Fruit fly (Drosophila melanogaster) whole organism: ENCODE results near the gene Psn.

Experiments used
- CG8478 ChIP-seq: fragments of >200 bp; optimal IDR thresholded peaks from 2 replicates; lab custom pipeline; 2018; ENCODE audit warnings: inconsistent platforms
- Dll ChIP-seq: fragments of >200 bp; optimal IDR thresholded peaks from 2 replicates; lab custom pipeline; 2017
- EcR ChIP-seq, 2 experiments: fragments of >200 bp; optimal IDR thresholded peaks; 2 replicates each; lab custom pipeline; 2017; ENCODE audit warnings: missing biosample characterization in 2 of 2, missing genetic modification characterization in 2 of 2, missing genetic modification reagents in 2 of 2
- pan ChIP-seq: fragments of >200 bp; optimal IDR thresholded peaks from 2 replicates; lab custom pipeline; 2017
- psq ChIP-seq: fragments of >200 bp; optimal IDR thresholded peaks from 2 replicates; lab custom pipeline; 2017
- usp ChIP-seq: fragments of >200 bp; optimal IDR thresholded peaks from 2 replicates; lab custom pipeline; 2017; ENCODE audit warnings: missing biosample characterization, missing genetic modification characterization, mixed read lengths

The Psn gene

DNA sequence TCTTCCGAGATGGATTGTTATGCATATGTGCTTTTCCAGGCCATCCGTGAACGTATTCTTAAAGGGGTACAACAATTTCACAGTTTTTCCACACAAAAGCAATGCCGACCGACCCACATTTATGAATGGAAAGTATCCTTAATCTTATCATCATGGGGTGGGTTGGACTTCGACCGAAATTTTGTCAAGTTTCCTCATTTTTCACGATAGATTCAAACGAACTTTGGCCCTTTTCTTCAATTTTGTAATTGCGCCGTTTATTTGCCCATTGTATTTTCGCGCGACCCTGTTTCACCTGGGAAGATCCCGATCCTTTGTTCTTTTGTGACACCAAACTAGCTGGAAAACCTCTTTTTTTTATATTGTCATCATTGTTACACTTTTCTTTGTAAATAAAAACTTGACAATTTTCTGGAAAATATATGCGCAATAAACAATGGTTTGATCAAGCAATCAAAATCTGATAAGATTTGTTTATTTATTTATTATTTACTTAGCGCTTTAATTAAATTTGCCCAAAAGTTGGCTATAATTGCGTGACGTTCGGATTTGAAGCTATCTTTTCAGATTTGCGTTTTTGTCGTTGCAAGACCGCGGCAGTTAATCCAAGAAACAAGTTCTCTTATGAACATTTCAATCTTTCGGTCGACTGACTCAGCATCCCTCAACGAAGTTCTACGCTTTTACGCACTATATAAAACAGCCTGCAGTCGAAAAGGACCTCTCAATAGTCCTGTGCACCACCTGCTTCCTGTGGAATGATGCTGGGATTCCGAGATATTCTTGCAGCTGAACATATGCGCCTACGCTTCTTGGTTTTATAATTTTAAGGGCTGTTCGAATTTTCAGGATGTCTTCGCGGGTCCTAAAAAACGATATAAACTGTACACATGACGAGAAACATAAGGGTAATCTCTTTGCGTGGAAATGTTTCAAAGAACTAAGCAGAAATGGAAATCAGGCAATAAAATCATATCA is 26.0 kb upstream of the Psn start:
- TF ChIP-seq CG8478 (lab: Kevin White, UChicago), result no peak

DNA sequence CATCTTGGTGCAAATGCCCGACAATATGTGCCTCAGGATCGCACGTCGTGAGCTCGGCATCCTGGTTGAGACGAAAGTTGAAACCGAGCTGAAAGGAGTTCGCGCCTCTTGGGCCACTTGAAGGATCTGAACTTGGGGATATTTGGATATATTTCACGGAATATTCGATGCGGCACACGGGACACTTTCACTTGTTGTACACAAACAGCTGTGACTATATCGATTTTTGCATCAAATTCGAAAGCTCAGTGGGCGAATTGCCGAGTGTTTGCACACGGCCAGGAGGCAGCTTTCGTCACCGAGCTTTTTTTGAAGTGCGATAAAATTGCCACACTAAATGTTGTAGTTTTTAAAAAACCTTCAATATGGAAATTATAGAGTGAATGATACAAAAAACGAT is 21.9 kb upstream of the Psn start, which contains the start of gene CG13248:
Gene CG13248, minus strand, starts transcription at position 222 of the 400 bp plus-strand sequence.
- TF ChIP-seq Dll (lab: Kevin White, UChicago) (no peak), psq (lab: Kevin White, UChicago) (no peak), pan (no peak), usp (GFP tag; lab: Kevin White, UChicago) (no peak), EcR (GFP tag; optimal IDR thresholded peaks at IDR 0.05; lab: Kevin White, UChicago) (no peak), CG8478 (lab: Kevin White, UChicago) (no peak)

DNA sequence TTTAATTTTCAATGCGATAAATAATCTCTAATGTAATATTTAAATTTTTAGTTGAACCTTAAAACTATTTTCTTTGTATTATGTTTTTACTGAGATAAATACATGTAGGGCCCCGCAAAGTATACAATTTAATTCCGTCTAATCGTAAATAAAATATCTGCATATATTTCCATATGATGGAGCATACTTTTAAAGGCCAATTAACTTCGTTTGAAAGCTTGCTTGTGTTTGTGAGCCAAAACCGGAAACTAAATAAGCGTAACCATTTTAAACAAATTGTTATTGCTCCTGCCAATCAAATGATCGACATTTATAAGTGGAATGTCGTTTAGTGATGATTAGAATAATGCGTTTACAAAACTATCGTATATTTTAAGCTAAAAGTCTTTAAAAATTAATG is 21.5 kb upstream of the Psn start:
- TF ChIP-seq usp (GFP tag; lab: Kevin White, UChicago) (no peak), EcR (GFP tag; optimal IDR thresholded peaks at IDR 0.05; lab: Kevin White, UChicago) (no peak), CG8478 (lab: Kevin White, UChicago) (no peak), Dll (lab: Kevin White, UChicago) (no peak), pan (no peak), psq (lab: Kevin White, UChicago) (no peak)

DNA sequence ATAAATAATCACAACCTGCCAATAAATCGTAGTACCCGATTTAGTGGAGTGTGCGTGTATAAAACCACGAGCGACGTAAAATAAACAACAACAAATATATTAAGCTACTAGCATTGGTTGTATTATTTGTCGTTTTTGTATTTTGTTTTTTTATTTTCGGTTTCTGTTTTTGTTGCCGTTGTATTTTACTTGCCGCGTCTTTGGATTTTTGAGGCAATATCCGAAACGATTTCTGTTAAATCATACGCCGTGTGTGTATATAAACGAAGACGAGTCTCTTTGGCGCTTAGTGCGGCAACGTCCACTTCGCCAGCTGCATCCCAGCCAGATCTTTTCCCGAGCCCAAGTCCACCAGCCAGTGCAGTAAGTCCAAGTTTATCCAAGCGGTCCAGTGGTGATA is 19.0 kb upstream of the Psn start, which contains the start of gene zye:
Gene zye, plus strand, starts transcription at position 301 of the 400 bp plus-strand sequence.
- TF ChIP-seq Dll (lab: Kevin White, UChicago), result no peak
- TF ChIP-seq usp (GFP tag; lab: Kevin White, UChicago), result no peak
- TF ChIP-seq pan, result no peak
- TF ChIP-seq psq (lab: Kevin White, UChicago), result no peak
- TF ChIP-seq CG8478 (lab: Kevin White, UChicago), result no peak

DNA sequence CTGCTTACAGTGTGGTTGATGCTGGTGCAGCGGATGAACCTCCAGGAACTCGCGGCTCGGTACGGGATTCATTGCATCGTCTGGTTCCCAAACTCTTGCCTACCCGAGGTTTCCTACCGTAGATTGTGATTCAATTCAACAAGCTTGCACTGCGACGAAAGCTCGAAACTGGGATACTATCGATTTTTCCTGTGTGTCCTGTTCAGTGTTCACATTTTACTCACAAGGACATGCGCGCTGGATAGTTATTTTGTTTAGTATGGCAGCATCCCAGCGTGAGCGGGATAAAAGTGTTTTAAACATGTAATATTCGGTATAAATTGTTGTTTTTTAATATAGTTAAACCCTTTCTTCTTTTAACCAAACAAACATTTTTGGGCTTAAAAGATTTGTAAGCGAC is 6.4 kb upstream of the Psn start, which contains the start of gene CG5282:
Gene CG5282, minus strand, starts transcription at position 184 of the 400 bp plus-strand sequence.
- TF ChIP-seq usp (GFP tag; lab: Kevin White, UChicago) (no peak), CG8478 (lab: Kevin White, UChicago) (no peak), Dll (lab: Kevin White, UChicago) (no peak), EcR (GFP tag; optimal IDR thresholded peaks at IDR 0.05; lab: Kevin White, UChicago) (no peak), psq (lab: Kevin White, UChicago) (no peak), pan (no peak)

DNA sequence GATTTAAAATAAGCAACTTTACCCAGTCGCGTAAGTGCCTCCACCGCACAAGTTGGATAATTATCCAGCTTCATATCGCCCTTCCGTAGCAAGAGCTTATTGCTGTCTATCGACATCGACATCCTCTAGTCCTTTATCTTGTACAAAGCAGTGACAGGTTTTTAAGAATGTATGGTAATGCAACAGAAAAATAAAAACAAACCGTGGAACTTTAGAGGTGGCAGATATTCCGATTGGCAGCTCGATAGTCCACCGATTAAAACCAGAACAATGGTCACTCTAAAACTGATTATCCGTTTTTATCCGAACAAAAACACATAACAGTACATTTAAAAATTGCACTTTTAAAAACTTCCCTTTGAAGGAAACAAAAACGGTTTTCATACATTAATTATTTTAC is 4.8 kb upstream of the Psn start, which contains the start of gene CG5274:
Gene CG5274, minus strand, starts transcription at position 218 of the 400 bp plus-strand sequence.
- TF ChIP-seq usp (GFP tag; lab: Kevin White, UChicago) (no peak), psq (lab: Kevin White, UChicago) (no peak), Dll (lab: Kevin White, UChicago) (no peak), EcR (GFP tag; optimal IDR thresholded peaks at IDR 0.05; lab: Kevin White, UChicago) (no peak), pan (no peak), CG8478 (lab: Kevin White, UChicago) (no peak)

DNA sequence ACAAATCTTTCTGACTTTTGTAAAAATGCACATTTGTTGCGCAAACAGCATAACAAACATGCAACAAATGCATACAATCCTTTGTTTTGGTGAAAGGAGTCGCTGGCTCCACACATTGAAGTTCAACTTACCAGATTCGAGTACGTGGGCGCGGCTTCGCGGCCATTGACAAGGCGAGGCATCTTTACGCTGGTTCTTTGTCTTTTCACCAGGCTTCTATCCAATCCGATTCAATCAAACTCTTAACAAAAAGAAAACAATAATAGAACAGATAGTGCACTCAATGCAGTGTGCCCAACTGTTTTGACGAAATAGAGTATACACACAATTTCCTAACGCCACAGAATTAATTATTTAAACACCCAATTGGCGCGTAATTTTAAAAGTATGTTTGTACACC is 2.1 kb upstream of the Psn start, which contains the start of gene CG5262:
Gene CG5262, minus strand, starts transcription at position 294 of the 400 bp plus-strand sequence.
- no peak for TF ChIP-seq psq (lab: Kevin White, UChicago)
- TF ChIP-seq CG8478 (lab: Kevin White, UChicago), result no peak
- no peak for TF ChIP-seq Dll (lab: Kevin White, UChicago)
- TF ChIP-seq EcR (GFP tag; optimal IDR thresholded peaks at IDR 0.05; lab: Kevin White, UChicago), result no peak
- TF ChIP-seq pan, result no peak
- no peak for TF ChIP-seq usp (GFP tag; lab: Kevin White, UChicago)

DNA sequence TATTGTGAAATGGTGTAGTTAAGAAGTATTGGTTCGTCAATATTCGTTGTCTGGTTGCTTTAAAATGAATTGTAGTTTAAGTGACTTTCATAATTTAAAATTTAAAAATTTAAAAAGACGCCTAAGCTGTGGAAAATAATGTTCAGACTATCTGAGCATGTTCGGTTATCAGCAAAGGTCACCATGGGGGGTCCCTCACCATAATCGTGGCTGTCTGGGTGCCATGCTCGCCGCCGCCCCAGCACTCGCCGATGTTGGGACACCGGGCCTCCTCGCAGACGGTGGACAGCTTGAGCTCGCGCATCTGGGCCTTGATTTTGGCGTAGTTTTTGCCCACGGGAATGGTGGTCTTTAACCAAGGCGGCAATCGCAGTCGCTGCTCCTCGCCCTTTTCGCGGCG is 649 bp upstream of the Psn start:
- no peak for TF ChIP-seq Dll (lab: Kevin White, UChicago)
- TF ChIP-seq CG8478 (lab: Kevin White, UChicago), result no peak
- no peak for TF ChIP-seq EcR (GFP tag; optimal IDR thresholded peaks at IDR 0.05; lab: Kevin White, UChicago)
- no peak for TF ChIP-seq usp (GFP tag; lab: Kevin White, UChicago)
- TF ChIP-seq pan, result no peak

DNA sequence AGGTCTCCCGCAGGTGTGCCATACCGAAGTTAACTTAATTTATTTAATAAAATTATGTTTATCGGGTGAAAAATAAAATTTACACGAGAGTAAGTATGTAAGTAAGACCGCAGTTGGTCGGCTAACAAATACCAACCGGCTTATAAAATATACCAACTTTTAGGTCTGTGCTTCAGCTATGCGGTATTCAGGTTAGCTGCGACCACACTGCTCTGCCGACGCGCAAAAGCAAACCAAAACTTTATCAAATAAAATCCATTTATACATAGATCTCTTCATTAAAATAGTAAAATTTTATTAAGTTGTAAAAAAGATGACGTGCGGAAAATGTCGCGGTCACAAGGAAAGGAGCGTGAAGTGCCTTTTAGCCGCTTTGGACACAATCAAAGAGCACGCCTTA is 3.8 kb downstream of the Psn start, which contains the start of the genes mRpL15 and CtIP:
Gene mRpL15, minus strand, starts transcription at position 141 of the 400 bp plus-strand sequence.
Gene CtIP, plus strand, starts transcription at position 182 of the 400 bp plus-strand sequence.
- TF ChIP-seq EcR (GFP tag; optimal IDR thresholded peaks at IDR 0.05; lab: Kevin White, UChicago) (no peak), CG8478 (lab: Kevin White, UChicago) (no peak), pan (no peak), usp (GFP tag; lab: Kevin White, UChicago) (no peak), psq (lab: Kevin White, UChicago) (no peak), Dll (lab: Kevin White, UChicago) (no peak)

DNA sequence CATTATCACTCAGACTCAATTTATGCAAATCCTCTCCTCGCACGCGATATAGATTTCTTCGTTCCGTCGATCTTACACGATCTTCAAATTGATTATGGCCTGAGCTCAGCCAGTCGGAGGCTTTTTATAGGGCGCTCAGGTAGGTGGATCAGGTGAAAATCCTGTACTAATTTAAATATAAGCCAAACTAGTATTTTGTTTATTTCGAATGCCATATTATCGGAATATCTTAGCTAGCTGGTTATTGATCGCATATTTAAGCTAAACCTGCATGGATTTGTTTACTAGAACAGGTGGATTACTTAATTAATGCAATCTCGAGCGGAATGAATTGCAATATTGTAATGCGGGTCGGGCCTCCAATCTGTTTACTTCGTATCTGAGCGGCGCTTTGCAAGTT is 7.5 kb downstream of the Psn start, which contains the start of gene Hpd:
Gene Hpd, minus strand, starts transcription at position 101 of the 400 bp plus-strand sequence.
- TF ChIP-seq CG8478 (lab: Kevin White, UChicago) (no peak), usp (GFP tag; lab: Kevin White, UChicago) (no peak), Dll (lab: Kevin White, UChicago) (no peak), psq (lab: Kevin White, UChicago) (no peak), EcR (GFP tag; optimal IDR thresholded peaks at IDR 0.05; lab: Kevin White, UChicago) (no peak), pan (no peak)

DNA sequence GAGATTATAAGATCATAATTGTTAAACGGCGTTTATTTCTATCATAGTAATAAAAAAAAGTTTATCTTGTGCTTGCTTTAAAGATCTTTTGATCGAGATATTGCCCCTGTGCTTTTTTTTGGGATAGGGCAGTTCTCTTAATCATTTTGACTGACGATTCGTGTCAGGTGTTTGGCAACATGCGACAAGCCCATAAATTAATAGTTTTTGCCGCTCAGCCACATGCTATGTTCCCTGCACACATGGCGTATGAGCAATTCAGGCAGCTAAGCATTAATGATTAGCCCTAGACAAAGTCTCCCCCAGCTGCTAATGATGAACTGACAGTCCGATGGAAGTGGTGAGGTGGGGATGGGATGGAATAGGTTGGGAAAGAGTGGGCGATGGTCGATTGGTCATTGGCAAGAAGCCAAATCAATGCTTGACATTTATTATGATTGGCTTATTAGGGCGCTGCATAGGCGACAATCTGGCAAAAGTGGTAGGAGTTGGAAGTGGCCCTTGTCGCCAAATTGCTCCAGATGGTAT is 8.7 kb downstream of the Psn start:
- TF ChIP-seq Dll (lab: Kevin White, UChicago) (no peak), psq (lab: Kevin White, UChicago) (no peak), EcR (GFP tag; optimal IDR thresholded peaks at IDR 0.05; lab: Kevin White, UChicago) (no peak), CG8478 (lab: Kevin White, UChicago) (no peak), usp (GFP tag; lab: Kevin White, UChicago) (no peak), pan (no peak)
